Comparison of ENCODE assay signal across 3 worm cellular contexts in the genomic region with DNA sequence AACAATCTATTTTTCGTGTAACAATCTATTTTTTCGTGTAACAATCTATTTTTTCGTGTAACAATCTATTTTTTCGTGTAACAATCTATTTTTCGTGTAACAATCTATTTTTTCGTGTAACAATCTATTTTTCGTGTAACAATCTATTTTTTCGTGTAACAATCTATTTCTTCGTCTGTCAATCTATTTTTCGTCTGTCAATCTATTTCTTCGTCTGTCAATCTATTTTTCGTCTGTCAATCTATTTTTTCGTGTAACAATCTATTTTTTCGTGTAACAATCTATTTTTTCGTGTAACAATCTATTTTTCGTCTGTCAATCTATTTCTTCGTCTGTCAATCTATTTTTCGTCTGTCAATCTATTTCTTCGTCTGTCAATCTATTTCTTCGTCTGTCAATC.
TF ChIP-seq lines count a peak whose summit lies in the region.

No protein-coding gene starts in this region.

TF ChIP-seq in whole organism, early embryonic, 17 proteins besides CTCF, POLR2A, EP300 and RAD21:
- peak; percentile 54 for TF ChIP-seq hmbx-1 (tag; optimal IDR thresholded peaks at IDR 0.05; lab: Kevin White, UChicago)

TF ChIP-seq in whole organism, late embryonic, 69 proteins besides CTCF, POLR2A, EP300 and RAD21:
- TF ChIP-seq che-1 (tag; optimal IDR thresholded peaks at IDR 0.05; lab: Kevin White, UChicago) (peak; percentile 67), Y22D7AL.16 (tag; optimal IDR thresholded peaks at IDR 0.05; lab: Kevin White, UChicago) (peak; percentile 62), pat-9 (tag; optimal IDR thresholded peaks at IDR 0.05; lab: Kevin White, UChicago) (peak; percentile 51), lin-11 (tag; optimal IDR thresholded peaks at IDR 0.05; lab: Kevin White, UChicago) (peak; percentile 23), C38D4.7 (GFP tag; optimal IDR thresholded peaks at IDR 0.05; lab: Kevin White, UChicago) (peak; percentile 33)

TF ChIP-seq in whole organism, mixed stage, embryonic, 35 proteins besides CTCF, POLR2A, EP300 and RAD21:
- peak; percentile 55 for TF ChIP-seq sptf-1 (tag; optimal IDR thresholded peaks at IDR 0.05; lab: Kevin White, UChicago)
- TF ChIP-seq tbx-8 (GFP tag; optimal IDR thresholded peaks at IDR 0.05; lab: Kevin White, UChicago) = peak; percentile 35
- TF ChIP-seq mls-2 (tag; optimal IDR thresholded peaks at IDR 0.05; lab: Kevin White, UChicago) = peak; percentile 54
